Worm (Caenorhabditis elegans): Measurements from ENCODE around the gene wrt-4.

The wrt-4 gene

DNA sequence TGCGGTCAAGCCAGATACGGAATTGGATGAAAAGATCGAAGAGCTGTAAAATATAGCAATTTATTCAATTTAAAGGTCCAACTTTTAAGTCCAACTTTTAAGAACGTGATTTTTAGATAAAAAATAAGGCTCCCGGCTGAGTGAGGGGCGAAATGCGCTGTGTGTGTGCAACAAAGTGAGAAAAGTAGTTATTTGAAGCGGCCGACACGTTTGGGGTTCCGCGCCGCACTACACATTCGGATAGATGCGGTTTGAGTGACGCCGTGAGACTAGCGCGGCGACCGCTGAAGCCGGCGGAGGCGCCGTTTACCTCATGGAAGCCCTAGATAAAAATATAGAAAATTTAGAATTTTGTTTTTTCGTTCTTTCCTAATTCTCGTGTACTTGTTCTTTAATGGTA is 13.7 kb upstream of the wrt-4 start:
- TF ChIP-seq nfya-2 (GFP tag; IDR thresholded peaks at IDR 0.05) (no peak), hmg-1.2 (GFP tag; IDR thresholded peaks at IDR 0.05) (0 out of 2 replicates have a peak, but pooled peaks have one; percentile 9), snpc-4 (GFP tag; optimal IDR thresholded peaks at IDR 0.05) (no peak), snpc-4 (tag; optimal IDR thresholded peaks at IDR 0.05) (peak in 2 of 4 experiments; percentile 75 to 82), rpc-1 (optimal IDR thresholded peaks at IDR 0.05) (no peak), rpc-1 (tag; optimal IDR thresholded peaks at IDR 0.05) (no peak), zfh-2 (GFP tag; conservative IDR thresholded peaks at IDR 0.05) (peak; percentile 48), ztf-3 (GFP tag; optimal IDR thresholded peaks at IDR 0.05) (no peak)

DNA sequence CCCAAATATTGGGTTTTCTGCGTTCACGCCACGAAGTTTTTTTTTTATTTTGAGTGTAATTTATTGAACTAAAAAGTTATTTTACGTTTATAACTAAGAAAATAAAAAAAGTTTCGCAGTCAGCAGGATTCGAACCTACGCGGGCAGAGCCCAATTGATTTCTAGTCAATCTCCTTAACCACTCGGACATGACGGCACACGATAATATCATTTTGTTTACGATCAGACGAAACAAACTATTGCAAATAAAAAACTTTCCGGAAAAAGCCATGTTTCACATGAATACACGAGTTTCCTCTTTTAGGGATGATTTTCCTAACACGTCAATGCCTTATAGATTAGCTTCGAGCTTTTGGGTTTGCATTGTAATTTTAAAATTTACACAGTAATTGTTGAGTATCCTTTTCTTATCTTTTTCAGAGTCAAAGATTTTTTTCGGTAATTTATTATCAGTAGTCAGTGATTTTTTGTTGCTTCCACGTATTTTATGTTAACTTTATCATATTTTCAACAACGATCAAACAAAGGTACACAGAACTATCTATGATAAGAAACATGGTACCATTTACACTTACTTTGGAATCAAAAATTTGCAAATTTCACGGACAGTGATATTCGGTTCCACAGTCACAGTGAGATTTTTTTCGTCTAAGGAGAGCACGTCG is 13.0 kb upstream of the wrt-4 start:
- TF ChIP-seq snpc-4 (GFP tag; optimal IDR thresholded peaks at IDR 0.05) (no peak), snpc-4 (tag; optimal IDR thresholded peaks at IDR 0.05) (peak in 1 of 4 experiments; percentile 65), tbp1 (GFP tag; optimal IDR thresholded peaks at IDR 0.05) (peak; percentile 83), ceh-91 (GFP tag; IDR thresholded peaks at IDR 0.05) (no peak), B0261.1 (tag; optimal IDR thresholded peaks at IDR 0.05) (peak; percentile 50), chd-7 (tag; optimal IDR thresholded peaks at IDR 0.05) (no peak), rpc-1 (optimal IDR thresholded peaks at IDR 0.05) (peak; percentile 44), rpc-1 (tag; optimal IDR thresholded peaks at IDR 0.05) (peak; percentile 70), madf-8 (GFP tag; conservative IDR thresholded peaks at IDR 0.05) (no peak), dox-1 (GFP tag; IDR thresholded peaks at IDR 0.05) (no peak), egl-18 (GFP tag; IDR thresholded peaks at IDR 0.05) (no peak), efl-1 (GFP tag; optimal IDR thresholded peaks at IDR 0.05) (no peak), nhr-80 (tag; optimal IDR thresholded peaks at IDR 0.05) (peak; percentile 5)

DNA sequence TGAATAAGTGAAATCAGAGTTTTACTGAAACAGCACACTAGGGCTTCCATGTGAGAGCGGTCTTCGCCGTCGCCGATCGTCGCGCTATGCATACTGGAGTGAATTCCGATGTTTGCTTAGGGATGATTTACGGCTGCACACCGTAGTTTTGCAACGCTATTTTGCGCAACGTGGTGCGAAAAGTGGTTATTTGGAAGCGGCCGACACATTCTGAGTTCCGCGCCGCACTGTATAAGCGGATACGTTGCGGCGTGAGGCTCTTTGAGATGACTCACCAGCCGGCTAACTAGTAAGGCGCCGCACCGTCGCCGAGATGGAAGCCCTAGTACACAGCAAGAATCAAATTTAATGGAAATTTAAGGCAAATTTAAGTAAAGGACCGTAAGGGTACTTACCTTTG is 11.5 kb upstream of the wrt-4 start:
- TF ChIP-seq snpc-4 (GFP tag; optimal IDR thresholded peaks at IDR 0.05) (no peak), snpc-4 (tag; optimal IDR thresholded peaks at IDR 0.05) (peak in 2 of 4 experiments; percentile 54 to 79), cebp-2 (GFP tag; IDR thresholded peaks at IDR 0.05) (no peak), Y79H2A.3 (GFP tag; conservative IDR thresholded peaks at IDR 0.05) (no peak)

DNA sequence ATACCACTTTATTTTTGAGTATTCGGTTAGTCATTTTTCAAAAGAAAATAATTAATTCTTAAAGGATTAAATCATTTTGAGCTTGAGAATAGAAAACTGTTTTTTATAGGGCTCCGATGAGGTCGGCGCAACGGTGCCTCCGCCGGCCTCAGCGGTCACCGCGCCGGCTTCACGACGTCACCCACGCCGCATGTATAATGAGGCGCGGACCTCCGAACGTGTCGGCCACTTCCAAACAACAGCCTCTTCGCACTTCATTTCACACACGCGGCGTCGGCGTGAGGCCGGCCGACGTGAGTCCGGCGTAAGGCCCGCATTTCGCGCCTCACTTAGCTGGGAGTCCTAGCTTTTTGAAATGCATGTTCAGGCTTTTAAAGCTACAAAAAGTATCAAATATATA is 9.8 kb upstream of the wrt-4 start:
- TF ChIP-seq die-1 (tag; optimal IDR thresholded peaks at IDR 0.05) (no peak), nhr-80 (tag; optimal IDR thresholded peaks at IDR 0.05) (no peak), aptf-3 (GFP tag; IDR thresholded peaks at IDR 0.05) (no peak), snpc-4 (GFP tag; optimal IDR thresholded peaks at IDR 0.05) (no peak), snpc-4 (tag; optimal IDR thresholded peaks at IDR 0.05) (peak in 2 of 4 experiments; percentile 31 to 35), ceh-100 (GFP tag; IDR thresholded peaks at IDR 0.05) (no peak), sea-2 (GFP tag; IDR thresholded peaks at IDR 0.05) (no peak), unc-62 (GFP tag; optimal IDR thresholded peaks at IDR 0.05) (no peak), akir-1 (GFP tag; optimal IDR thresholded peaks at IDR 0.05) (no peak), bed-2 (GFP tag; IDR thresholded peaks at IDR 0.05) (no peak), egrh-3 (GFP tag; IDR thresholded peaks at IDR 0.05) (peak; percentile 62; the same call in 1 of the 2 replicates), lir-1 (GFP tag; conservative IDR thresholded peaks at IDR 0.05) (no peak), ekl-4 (GFP tag; IDR thresholded peaks at IDR 0.05) (no peak), pbrm-1 (GFP tag; IDR thresholded peaks at IDR 0.05) (no peak), mcd-1 (GFP tag; IDR thresholded peaks at IDR 0.05) (no peak), F57A8.1 (GFP tag; optimal IDR thresholded peaks at IDR 0.05) (no peak), zim-3 (tag; optimal IDR thresholded peaks at IDR 0.05) (no peak)

Data from whole organism, young adult.